Fruit fly (Drosophila melanogaster) whole organism, adult: ENCODE results near the gene CG9782.

ENCODE experiments used
- CG5204 ChIP-seq: fragments of 200-800 bp; sonication (Bioruptor generic); optimal IDR thresholded peaks from 2 replicates; lab custom pipeline; 2016; ENCODE audit warnings: missing biosample characterization, missing genetic modification characterization
- kay ChIP-seq: fragments of 200-800 bp; sonication (Bioruptor generic); peaks from one replicate; lab custom pipeline; 2016; ENCODE audit warnings: missing biosample characterization, missing genetic modification characterization, borderline replicate concordance
- toe ChIP-seq: fragments of 200-800 bp; sonication (Bioruptor generic); optimal IDR thresholded peaks from 2 replicates; lab custom pipeline; 2016; ENCODE audit warnings: missing biosample characterization, missing genetic modification characterization

DNA sequence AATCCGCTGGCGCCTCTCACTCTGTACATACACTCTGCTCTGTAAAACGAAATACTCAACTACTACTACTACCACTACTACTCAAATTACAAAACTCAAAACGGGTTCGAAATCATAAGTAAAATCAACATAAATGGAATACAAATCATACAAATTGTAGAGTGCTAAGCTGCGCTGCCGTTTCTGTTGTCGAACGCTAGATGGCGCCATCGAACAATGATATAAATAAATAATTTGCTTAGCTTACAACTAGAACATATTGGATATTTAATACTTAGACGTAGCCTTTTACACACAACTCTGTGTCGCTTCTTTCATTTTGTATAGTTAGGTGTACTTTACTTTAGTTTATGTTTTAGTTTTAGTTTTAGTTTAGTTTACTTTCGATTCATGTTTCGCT is 3.1 kb upstream of the CG9782 start:
- TF ChIP-seq toe (no peak), kay (GFP tag; lab: Kevin White, UChicago) (no peak), CG5204 (GFP tag; lab: Kevin White, UChicago) (no peak)
